Fruit fly (Drosophila melanogaster) whole organism, prepupa: Measurements from ENCODE around the gene Argl.

Experiments
- CG10631 ChIP-seq: fragments of 200-800 bp; sonication (Bioruptor generic); optimal IDR thresholded peaks from 2 replicates; lab custom pipeline; 2016; ENCODE audit warnings: missing biosample characterization, missing genetic modification characterization
- CG10669 ChIP-seq: fragments of 200-800 bp; sonication (Bioruptor generic); optimal IDR thresholded peaks from 3 replicates; lab custom pipeline; 2018; ENCODE audit warnings: missing biosample characterization, mild to moderate bottlenecking, missing genetic modification characterization, moderate library complexity
- CG11294 ChIP-seq: fragments of 200-800 bp; sonication (Bioruptor generic); IDR thresholded peaks from 2 replicates; pipeline ENCODE4 v1.3.6; 2022; ENCODE audit warnings: missing biosample characterization, missing genetic modification characterization
- CG11902 ChIP-seq: fragments of 200-800 bp; sonication (Bioruptor generic); optimal IDR thresholded peaks from 3 replicates; lab custom pipeline; 2016; ENCODE audit warnings: missing biosample characterization, missing genetic modification characterization
- CG15336 ChIP-seq: fragments of 200-800 bp; sonication (Bioruptor generic); IDR thresholded peaks from 2 replicates; pipeline ENCODE4 v1.3.6; 2022; ENCODE audit warnings: missing biosample characterization, missing genetic modification characterization
- CG1621 ChIP-seq: fragments of 200-800 bp; sonication (Bioruptor generic); optimal IDR thresholded peaks from 3 replicates; lab custom pipeline; 2018; ENCODE audit warnings: missing biosample characterization, mild to moderate bottlenecking, missing genetic modification characterization
- CG16779 ChIP-seq: fragments of 200-800 bp; sonication (Bioruptor generic); optimal IDR thresholded peaks from 3 replicates; lab custom pipeline; 2017; ENCODE audit warnings: missing biosample characterization, mild to moderate bottlenecking, missing genetic modification characterization
- CG3032 ChIP-seq: fragments of 200-800 bp; optimal IDR thresholded peaks from 2 replicates; lab custom pipeline; 2019; ENCODE audit warnings: missing biosample characterization, mild to moderate bottlenecking, missing genetic modification characterization, moderate library complexity
- CG32006 ChIP-seq: fragments of 200-800 bp; sonication (Bioruptor generic); optimal IDR thresholded peaks from 3 replicates; lab custom pipeline; 2017; ENCODE audit warnings: missing biosample characterization, mild to moderate bottlenecking, missing genetic modification characterization
- CG3919 ChIP-seq: fragments of 200-800 bp; sonication (Bioruptor generic); optimal IDR thresholded peaks from 3 replicates; lab custom pipeline; 2016; ENCODE audit warnings: missing biosample characterization, missing genetic modification characterization
- CG4318 ChIP-seq: fragments of 200-800 bp; sonication (Bioruptor generic); optimal IDR thresholded peaks from 3 replicates; lab custom pipeline; 2017; ENCODE audit warnings: missing biosample characterization, mild to moderate bottlenecking, missing genetic modification characterization
- CG6276 ChIP-seq: fragments of 200-800 bp; sonication (Bioruptor generic); optimal IDR thresholded peaks from 2 replicates; lab custom pipeline; 2017; ENCODE audit warnings: missing biosample characterization, mild to moderate bottlenecking, missing genetic modification characterization
- CG6792 ChIP-seq: fragments of 200-800 bp; sonication (Bioruptor generic); optimal IDR thresholded peaks from 3 replicates; lab custom pipeline; 2016; ENCODE audit warnings: missing biosample characterization, missing genetic modification characterization
- CG6808 ChIP-seq: fragments of 200-800 bp; sonication (Bioruptor generic); optimal IDR thresholded peaks from 3 replicates; lab custom pipeline; 2017; ENCODE audit warnings: missing biosample characterization, missing genetic modification characterization, mild to moderate bottlenecking, moderate library complexity, missing genetic modification reagents
- CG6854 ChIP-seq: fragments of 200-800 bp; sonication (Bioruptor generic); optimal IDR thresholded peaks from 2 replicates; lab custom pipeline; 2017; ENCODE audit warnings: missing biosample characterization, mild to moderate bottlenecking, missing genetic modification characterization
- CG7368 ChIP-seq: fragments of 200-800 bp; sonication (Bioruptor generic); optimal IDR thresholded peaks from 3 replicates; lab custom pipeline; 2016; ENCODE audit warnings: missing biosample characterization, missing genetic modification characterization
- CG8119 ChIP-seq: fragments of 200-800 bp; sonication (Bioruptor generic); IDR thresholded peaks from 3 replicates; pipeline ENCODE4 v1.3.6; 2022; ENCODE audit warnings: missing biosample characterization, missing genetic modification characterization
- CG8632 ChIP-seq: fragments of 200-800 bp; sonication (Bioruptor generic); optimal IDR thresholded peaks from 3 replicates; lab custom pipeline; 2016; ENCODE audit warnings: missing biosample characterization, missing genetic modification characterization
- CG9139 ChIP-seq: fragments of 200-800 bp; sonication (Bioruptor generic); optimal IDR thresholded peaks from 3 replicates; lab custom pipeline; 2017; ENCODE audit warnings: missing biosample characterization, mild to moderate bottlenecking, missing genetic modification characterization
- Gug ChIP-seq: fragments of 200-800 bp; sonication (Bioruptor generic); IDR thresholded peaks from 2 replicates; pipeline ENCODE4 v1.3.6; 2022; ENCODE audit warnings: missing biosample characterization, missing genetic modification characterization
- Hr4 ChIP-seq: fragments of 200-800 bp; sonication (Bioruptor generic); optimal IDR thresholded peaks from 3 replicates; lab custom pipeline; 2016; ENCODE audit warnings: missing biosample characterization, missing genetic modification characterization
- Met ChIP-seq: fragments of 200-800 bp; sonication (Bioruptor generic); optimal IDR thresholded peaks from 3 replicates; lab custom pipeline; 2016; ENCODE audit warnings: missing biosample characterization, missing genetic modification characterization
- OdsH ChIP-seq: fragments of 200-800 bp; sonication (Bioruptor generic); optimal IDR thresholded peaks from 3 replicates; lab custom pipeline; 2016; ENCODE audit warnings: missing biosample characterization, missing genetic modification characterization
- Smox ChIP-seq: fragments of 200-800 bp; sonication (Bioruptor generic); optimal IDR thresholded peaks from 3 replicates; lab custom pipeline; 2016; ENCODE audit warnings: missing biosample characterization, missing genetic modification characterization
- Sox14 ChIP-seq: fragments of 200-800 bp; sonication (Bioruptor generic); optimal IDR thresholded peaks from 3 replicates; lab custom pipeline; 2016; ENCODE audit warnings: missing biosample characterization, missing genetic modification characterization
- achi ChIP-seq: fragments of 200-800 bp; sonication (Bioruptor generic); optimal IDR thresholded peaks from 3 replicates; lab custom pipeline; 2016; ENCODE audit warnings: missing biosample characterization, missing genetic modification characterization
- acj6 ChIP-seq: fragments of 200-800 bp; sonication (Bioruptor generic); optimal IDR thresholded peaks from 3 replicates; lab custom pipeline; 2016; ENCODE audit warnings: missing biosample characterization, missing genetic modification characterization
- cyc ChIP-seq: fragments of 200-800 bp; sonication (Bioruptor generic); optimal IDR thresholded peaks from 3 replicates; lab custom pipeline; 2016; ENCODE audit warnings: missing biosample characterization, missing genetic modification characterization
- dsx ChIP-seq: fragments of 200-800 bp; optimal IDR thresholded peaks from 3 replicates; lab custom pipeline; 2019; ENCODE audit warnings: missing biosample characterization, mild to moderate bottlenecking, missing genetic modification characterization, moderate library complexity; ENCODE audit not compliant: poor library complexity, severe bottlenecking
- eg ChIP-seq: fragments of 200-800 bp; sonication (Bioruptor generic); IDR thresholded peaks from 3 replicates; pipeline ENCODE4 v1.3.6; 2022; ENCODE audit warnings: missing biosample characterization, missing genetic modification characterization
- esn ChIP-seq: fragments of 200-800 bp; sonication (Bioruptor generic); optimal IDR thresholded peaks from 2 replicates; lab custom pipeline; 2016; ENCODE audit warnings: missing biosample characterization, mild to moderate bottlenecking, missing genetic modification characterization, moderate library complexity
- fd85E ChIP-seq: fragments of 200-800 bp; sonication (Bioruptor generic); optimal IDR thresholded peaks from 3 replicates; lab custom pipeline; 2016; ENCODE audit warnings: missing biosample characterization, missing genetic modification characterization
- fkh ChIP-seq: fragments of 200-800 bp; sonication (Bioruptor generic); optimal IDR thresholded peaks from 3 replicates; lab custom pipeline; 2017; ENCODE audit warnings: missing biosample characterization, mild to moderate bottlenecking, missing genetic modification characterization, moderate library complexity
- lz ChIP-seq: fragments of 200-800 bp; sonication (Bioruptor generic); optimal IDR thresholded peaks from 3 replicates; lab custom pipeline; 2016; ENCODE audit warnings: missing biosample characterization, missing genetic modification characterization
- pdm3 ChIP-seq: fragments of 200-800 bp; sonication (Bioruptor generic); optimal IDR thresholded peaks from 3 replicates; lab custom pipeline; 2016; ENCODE audit warnings: missing biosample characterization, missing genetic modification characterization
- salr ChIP-seq, 2 experiments: fragments of 200-800 bp; sonication (Bioruptor generic); optimal IDR thresholded peaks; 3 replicates each; lab custom pipeline; 2016 to 2018; ENCODE audit warnings: missing biosample characterization in 2 of 2, missing genetic modification characterization in 2 of 2, mild to moderate bottlenecking in 1 of 2
- spab ChIP-seq: fragments of 200-800 bp; sonication (Bioruptor generic); optimal IDR thresholded peaks from 2 replicates; lab custom pipeline; 2017; ENCODE audit warnings: missing biosample characterization, mild to moderate bottlenecking, missing genetic modification characterization, missing genetic modification reagents
- ss ChIP-seq, 2 experiments: fragments of 200-800 bp; sonication (Bioruptor generic); optimal IDR thresholded peaks; 2 replicates in 1 of 2; 3 replicates in 1 of 2; lab custom pipeline; 2017 to 2018; ENCODE audit warnings: mild to moderate bottlenecking in 2 of 2, missing biosample characterization in 2 of 2, missing genetic modification characterization in 2 of 2, moderate library complexity in 1 of 2
- svp ChIP-seq: fragments of 200-800 bp; sonication (Bioruptor generic); peaks from one replicate; lab custom pipeline; 2016; ENCODE audit warnings: missing biosample characterization, missing genetic modification characterization
- vri ChIP-seq: fragments of 200-800 bp; sonication (Bioruptor generic); optimal IDR thresholded peaks from 3 replicates; lab custom pipeline; 2016; ENCODE audit warnings: missing biosample characterization, mild to moderate bottlenecking, missing genetic modification characterization

Gene Argl

dm6 chr2L:8967235-8967634 lies 25.3 kb upstream of the Argl start, which contains the start of gene CG18088:
TSS of gene CG18088 (plus strand) at chr2L:8967535.
- TF ChIP-seq CG7368 (GFP tag; lab: Kevin White, UChicago): no peak
- TF ChIP-seq acj6 (GFP tag; lab: Kevin White, UChicago): no peak
- no peak for TF ChIP-seq lz
- TF ChIP-seq CG6276 (GFP tag; lab: Kevin White, UChicago): no peak
- no peak for TF ChIP-seq cyc
- TF ChIP-seq ss (GFP tag; optimal IDR thresholded peaks at IDR 0.05; lab: Kevin White, UChicago): no peak
- TF ChIP-seq fd85E (GFP tag; lab: Kevin White, UChicago): no peak
- TF ChIP-seq salr (GFP tag; optimal IDR thresholded peaks at IDR 0.05; lab: Kevin White, UChicago): no peak
- TF ChIP-seq CG4318: no peak
- no peak for TF ChIP-seq CG8632 (GFP tag; lab: Kevin White, UChicago)
- TF ChIP-seq Hr4 (GFP tag; lab: Kevin White, UChicago): no peak
- TF ChIP-seq vri (GFP tag; lab: Kevin White, UChicago): no peak
- no peak for TF ChIP-seq CG11902 (GFP tag; lab: Kevin White, UChicago)
- no peak for TF ChIP-seq CG1621
- no peak for TF ChIP-seq Sox14 (GFP tag; lab: Kevin White, UChicago)
- no peak for TF ChIP-seq CG6854 (GFP tag; lab: Kevin White, UChicago)
- no peak for TF ChIP-seq CG8119 (GFP tag; lab: Robert Waterston, UW)

- TF ChIP-seq CG10669 (no peak), CG15336 (GFP tag; lab: Robert Waterston, UW) (no peak), CG3919 (GFP tag; lab: Kevin White, UChicago) (no peak), pdm3 (GFP tag; lab: Kevin White, UChicago) (no peak), Sox14 (GFP tag; lab: Kevin White, UChicago) (no peak), spab (GFP tag; lab: Kevin White, UChicago) (no peak), ss (GFP tag; optimal IDR thresholded peaks at IDR 0.05; lab: Kevin White, UChicago) (no peak), salr (GFP tag; optimal IDR thresholded peaks at IDR 0.05; lab: Kevin White, UChicago) (no peak), CG3032 (tag; lab: Kevin White, UChicago) (no peak), Smox (GFP tag; lab: Kevin White, UChicago) (no peak), fkh (GFP tag; lab: Kevin White, UChicago) (no peak), CG9139 (GFP tag; lab: Kevin White, UChicago) (no peak), dsx (GFP tag; lab: Kevin White, UChicago) (no peak)
Observed at dm6 chr2L:8964657-8965056, 22.8 kb upstream of the Argl start, which contains the start of gene CG32984. TSS of gene CG32984 (plus strand) at chr2L:8964957.

dm6 chr2L:8962254-8962653 lies 20.3 kb upstream of the Argl start, which contains the start of the genes CG9525 and CG32985:
TSS of gene CG9525 (minus strand) at chr2L:8962354.
TSS of gene CG32985 (plus strand) at chr2L:8962533.
- no peak for TF ChIP-seq CG3919 (GFP tag; lab: Kevin White, UChicago)
- TF ChIP-seq CG6792 (GFP tag; lab: Kevin White, UChicago): no peak
- no peak for TF ChIP-seq Smox (GFP tag; lab: Kevin White, UChicago)
- no peak for TF ChIP-seq CG11294 (GFP tag; lab: Robert Waterston, UW)

- TF ChIP-seq CG3032 (tag; lab: Kevin White, UChicago) (no peak), CG1621 (no peak), salr (GFP tag; optimal IDR thresholded peaks at IDR 0.05; lab: Kevin White, UChicago) (peak in 1 of 2 experiments; percentile 11), CG6276 (GFP tag; lab: Kevin White, UChicago) (peak; percentile 73), eg (GFP tag; lab: Robert Waterston, UW) (peak; percentile 82; the same call in 2 of the 3 replicates), achi (GFP tag; lab: Kevin White, UChicago) (peak; percentile 45), CG11294 (GFP tag; lab: Robert Waterston, UW) (peak; percentile 44), esn (GFP tag; lab: Kevin White, UChicago) (no peak), Gug (GFP tag; lab: Robert Waterston, UW) (no peak; the same call in 1 of the 2 replicates), fkh (GFP tag; lab: Kevin White, UChicago) (peak; percentile 56), CG32006 (GFP tag; lab: Kevin White, UChicago) (peak; percentile 75), Hr4 (GFP tag; lab: Kevin White, UChicago) (peak; percentile 15), acj6 (GFP tag; lab: Kevin White, UChicago) (peak; percentile 10), CG8119 (GFP tag; lab: Robert Waterston, UW) (peak; percentile 84; the same call in 2 of the 3 replicates), CG16779 (tag; lab: Kevin White, UChicago) (peak; percentile 29), CG10669 (peak; percentile 1), CG10631 (GFP tag; lab: Kevin White, UChicago) (peak; percentile 27), CG6808 (GFP tag; lab: Kevin White, UChicago) (no peak), CG3919 (GFP tag; lab: Kevin White, UChicago) (peak; percentile 20), Met (GFP tag; lab: Kevin White, UChicago) (no peak), pdm3 (GFP tag; lab: Kevin White, UChicago) (peak; percentile 25), OdsH (GFP tag; lab: Kevin White, UChicago) (peak; percentile 56), svp (GFP tag; lab: Kevin White, UChicago) (peak; percentile 24), CG4318 (peak; percentile 17)
Observed at dm6 chr2L:8959001-8959461, 17.1 kb upstream of the Argl start, which contains the start of gene CG31886. TSS of gene CG31886 (minus strand) at chr2L:8959051.
